Worm (Caenorhabditis elegans) whole organism, early embryonic: ENCODE results near the gene C04G6.13.
"Not testable (repeated sequence)": the region's sequence is repeated elsewhere in the genome, so short reads cannot be mapped to it uniquely, and the experiment has no call there.

Source experiments
- B0310.2 ChIP-seq: sonication (generic microtip); optimal IDR thresholded peaks from 2 replicates; lab custom pipeline; 2016; ENCODE audit warnings: mild to moderate bottlenecking, missing genetic modification characterization, missing compliant biosample characterization
- F13C5.2 ChIP-seq: sonication (generic microtip); optimal IDR thresholded peaks from 2 replicates; lab custom pipeline; 2017; ENCODE audit warnings: mild to moderate bottlenecking, missing genetic modification characterization, inconsistent platforms, missing compliant biosample characterization
- aly-1 ChIP-seq: sonication (generic microtip); optimal IDR thresholded peaks from 2 replicates; lab custom pipeline; 2016; ENCODE audit warnings: missing genetic modification characterization, missing compliant biosample characterization
- ama-1 ChIP-seq: fragments of 150-350 bp; optimal IDR thresholded peaks from 2 replicates; lab custom pipeline; 2014
- ceh-13 ChIP-seq: fragments of 200-800 bp; sonication (Bioruptor generic); optimal IDR thresholded peaks from 2 replicates; lab custom pipeline; 2018; ENCODE audit warnings: mild to moderate bottlenecking, missing genetic modification characterization, missing compliant biosample characterization
- ceh-36 ChIP-seq: sonication (generic microtip); optimal IDR thresholded peaks from 2 replicates; lab custom pipeline; 2016; ENCODE audit warnings: missing genetic modification characterization, inconsistent platforms, missing compliant biosample characterization
- ets-7 ChIP-seq: sonication (generic microtip); optimal IDR thresholded peaks from 2 replicates; lab custom pipeline; 2016; ENCODE audit warnings: missing genotype, missing genetic modification characterization, missing compliant biosample characterization
- flt-1 ChIP-seq: fragments of 200-800 bp; sonication (Bioruptor generic); IDR thresholded peaks from 2 replicates; pipeline ENCODE4 v1.3.6; 2022; ENCODE audit warnings: missing genetic modification characterization, missing compliant biosample characterization
- hmbx-1 ChIP-seq: sonication (generic microtip); optimal IDR thresholded peaks from 2 replicates; lab custom pipeline; 2016; ENCODE audit warnings: mild to moderate bottlenecking, missing genetic modification characterization, missing compliant biosample characterization
- hmg-4 ChIP-seq: fragments of 200-800 bp; sonication (Bioruptor generic); optimal IDR thresholded peaks from 2 replicates; lab custom pipeline; 2018; ENCODE audit warnings: mild to moderate bottlenecking, missing genetic modification characterization, missing compliant biosample characterization
- hnd-1 ChIP-seq: sonication (generic microtip); optimal IDR thresholded peaks from 2 replicates; lab custom pipeline; 2016; ENCODE audit warnings: missing genetic modification characterization, missing compliant biosample characterization
- pes-1 ChIP-seq: fragments of 200-800 bp; sonication (Bioruptor generic); IDR thresholded peaks from 2 replicates; pipeline ENCODE4 v1.3.6; 2022; ENCODE audit warnings: missing genetic modification reagents, missing genetic modification characterization, missing compliant biosample characterization
- scrt-1 ChIP-seq: fragments of 200-800 bp; sonication (Bioruptor generic); IDR thresholded peaks from 2 replicates; pipeline ENCODE4 v1.3.6; 2022; ENCODE audit warnings: missing genetic modification characterization, missing compliant biosample characterization
- sea-1 ChIP-seq: fragments of 200-800 bp; sonication (Bioruptor generic); conservative IDR thresholded peaks from 2 replicates; pipeline ENCODE4 v1.3.6; 2022; ENCODE audit warnings: missing genetic modification characterization, missing compliant biosample characterization
- tbx-11 ChIP-seq: fragments of 200-800 bp; sonication (Bioruptor generic); IDR thresholded peaks from 2 replicates; pipeline ENCODE4 v1.3.6; 2022; ENCODE audit warnings: missing genetic modification characterization, missing compliant biosample characterization
- tbx-37 ChIP-seq: fragments of 200-800 bp; sonication (Bioruptor generic); conservative IDR thresholded peaks from 2 replicates; pipeline ENCODE4 v1.3.6; 2022; ENCODE audit warnings: missing genetic modification reagents, missing genetic modification characterization, missing compliant biosample characterization
- tra-4 ChIP-seq: sonication (generic microtip); optimal IDR thresholded peaks from 2 replicates; lab custom pipeline; 2017; ENCODE audit warnings: missing genetic modification characterization, missing compliant biosample characterization

Gene C04G6.13

ce11 chrII:5103784-5104457 lies 9.9 kb downstream of the C04G6.13 start, which contains the start of the genes C04G6.11 and mpk-2:
TSS of gene C04G6.11 (minus strand) at chrII:5103834.
TSS of gene mpk-2 (plus strand) at chrII:5104118.
- no peak for TF ChIP-seq B0310.2 (tag; lab: Kevin White, UChicago)
- no peak for TF ChIP-seq tbx-11 (GFP tag; lab: Robert Waterston, UW)
- TF ChIP-seq aly-1: no peak
- no peak for TF ChIP-seq hmg-4
- TF ChIP-seq pes-1: no peak
- no peak for TF ChIP-seq scrt-1 (GFP tag; lab: Robert Waterston, UW)
- TF ChIP-seq ets-7 (tag; lab: Kevin White, UChicago): no peak

DNA sequence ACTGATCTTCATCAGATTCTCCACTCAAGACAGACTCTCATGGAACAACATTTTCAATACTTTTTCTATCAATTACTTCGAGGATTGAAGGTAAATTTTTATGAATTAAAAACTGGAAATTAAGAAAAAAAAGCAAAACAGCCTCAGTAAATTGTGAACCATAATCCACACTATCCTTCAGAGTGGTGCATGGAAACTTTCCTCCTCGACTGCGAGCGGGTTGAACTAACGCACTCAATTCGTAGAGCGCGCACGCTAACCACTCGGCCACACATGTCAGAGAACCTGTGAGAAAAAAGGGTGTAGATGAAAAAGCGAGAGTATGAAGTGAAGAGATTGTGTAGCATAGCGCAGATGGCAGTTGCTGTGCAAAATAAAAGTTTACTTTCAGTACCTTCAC lies 11.0 kb downstream of the C04G6.13 start:
- TF ChIP-seq pes-1 (peak; percentile 98), flt-1 (GFP tag; lab: Robert Waterston, UW) (no peak; the same call in none of the 2 replicates), tbx-11 (GFP tag; lab: Robert Waterston, UW) (peak; percentile 98), ama-1 (lab: Kevin White, UChicago) (no peak), hnd-1 (tag; lab: Kevin White, UChicago) (peak; percentile 92), aly-1 (peak; percentile 99), sea-1 (peak; percentile 97), tbx-37 (GFP tag; lab: Robert Waterston, UW) (peak; percentile 96), ceh-36 (tag; lab: Kevin White, UChicago) (peak; percentile 97), ceh-13 (GFP tag; lab: Kevin White, UChicago) (peak; percentile 98), hmg-4 (peak; percentile 99), tra-4 (tag; lab: Kevin White, UChicago) (peak; percentile 82), ets-7 (tag; lab: Kevin White, UChicago) (peak; percentile 95), scrt-1 (GFP tag; lab: Robert Waterston, UW) (peak; percentile 99), B0310.2 (tag; lab: Kevin White, UChicago) (peak; percentile 98), hmbx-1 (tag; lab: Kevin White, UChicago) (peak; percentile 89), F13C5.2 (peak; percentile 97)

ce11 chrII:5109693-5110092 lies 15.6 kb downstream of the C04G6.13 start, which contains the start of gene F09C12.2:
TSS of gene F09C12.2 (plus strand) at chrII:5110012.
- TF ChIP-seq aly-1: no peak
- no peak for TF ChIP-seq flt-1 (GFP tag; lab: Robert Waterston, UW)
- no peak for TF ChIP-seq scrt-1 (GFP tag; lab: Robert Waterston, UW)
- TF ChIP-seq hmg-4: no peak
- no peak for TF ChIP-seq F13C5.2
- TF ChIP-seq tbx-11 (GFP tag; lab: Robert Waterston, UW): no peak
- TF ChIP-seq tbx-37 (GFP tag; lab: Robert Waterston, UW): no peak
- no peak for TF ChIP-seq pes-1

ce11 chrII:5112082-5112481 lies 18.0 kb downstream of the C04G6.13 start, which contains the start of gene F09C12.8:
TSS of gene F09C12.8 (plus strand) at chrII:5112382.
- TF ChIP-seq aly-1: no peak

ce11 chrII:5115235-5115634 lies 21.2 kb downstream of the C04G6.13 start, which contains the start of gene msp-74:
TSS of gene msp-74 (minus strand) at chrII:5115335.
- TF ChIP-seq tbx-37 (GFP tag; lab: Robert Waterston, UW); ama-1 (lab: Kevin White, UChicago); F13C5.2: not testable (repeated sequence)

ce11 chrII:5115733-5116132 lies 21.7 kb downstream of the C04G6.13 start, which contains the start of gene srsy-1:
TSS of gene srsy-1 (plus strand) at chrII:5116033.
- TF ChIP-seq ceh-36 (tag; lab: Kevin White, UChicago) (no peak), B0310.2 (tag; lab: Kevin White, UChicago) (no peak), ama-1 (lab: Kevin White, UChicago) (no peak), sea-1 (no peak)

ce11 chrII:5120612-5121011 lies 26.6 kb downstream of the C04G6.13 start:
- TF ChIP-seq tbx-37 (GFP tag; lab: Robert Waterston, UW): no peak
- TF ChIP-seq aly-1: no peak
- TF ChIP-seq tbx-11 (GFP tag; lab: Robert Waterston, UW): no peak
- TF ChIP-seq ceh-13 (GFP tag; lab: Kevin White, UChicago): no peak
- no peak for TF ChIP-seq flt-1 (GFP tag; lab: Robert Waterston, UW)

- no peak for TF ChIP-seq hnd-1 (tag; lab: Kevin White, UChicago)
- no peak for TF ChIP-seq tbx-37 (GFP tag; lab: Robert Waterston, UW)
- TF ChIP-seq tbx-11 (GFP tag; lab: Robert Waterston, UW): no peak
- TF ChIP-seq F13C5.2: no peak
- no peak for TF ChIP-seq B0310.2 (tag; lab: Kevin White, UChicago)
- TF ChIP-seq ceh-36 (tag; lab: Kevin White, UChicago): no peak
- no peak for TF ChIP-seq hmbx-1 (tag; lab: Kevin White, UChicago)
- no peak for TF ChIP-seq sea-1
- TF ChIP-seq ama-1 (lab: Kevin White, UChicago): no peak
- no peak for TF ChIP-seq aly-1
- no peak for TF ChIP-seq pes-1
Measured at ce11 chrII:5130081-5130480, 36.0 kb downstream of the C04G6.13 start, which contains the start of gene lgc-56. TSS of gene lgc-56 (plus strand) at chrII:5130381.
